Fruit fly (Drosophila melanogaster): ENCODE results near the gene BBS8.

BBS8 gene

dm6 chr2L:429680-430484, 7.2 kb downstream of the BBS8 start (continued):
- TF ChIP-seq tap (tag; optimal IDR thresholded peaks at IDR 0.05) = no peak
- peak; percentile 27 for TF ChIP-seq CG15696 (tag; optimal IDR thresholded peaks at IDR 0.05)
- TF ChIP-seq trem (tag; optimal IDR thresholded peaks at IDR 0.05) = peak; percentile 9
- no peak for TF ChIP-seq CG12104 (GFP tag; optimal IDR thresholded peaks at IDR 0.05)
- TF ChIP-seq sens (GFP tag) = peak; percentile 96
- TF ChIP-seq MESR4 (GFP tag; optimal IDR thresholded peaks at IDR 0.05) = no peak
- no peak for TF ChIP-seq h (optimal IDR thresholded peaks at IDR 0.05)
- no peak for TF ChIP-seq HmgZ (tag; optimal IDR thresholded peaks at IDR 0.05)
- TF ChIP-seq CG1792 (GFP tag; optimal IDR thresholded peaks at IDR 0.05) = peak; percentile 5
- no peak for TF ChIP-seq CG7963 (GFP tag; IDR thresholded peaks at IDR 0.05; ENCODE audit: partially characterized antibody)
- peak; percentile 26 for TF ChIP-seq gsb-n (tag; optimal IDR thresholded peaks at IDR 0.05)
- TF ChIP-seq CG32767 (GFP tag; IDR thresholded peaks at IDR 0.05) = no peak
- TF ChIP-seq aop (GFP tag; IDR thresholded peaks at IDR 0.05) = 0 out of 2 replicates have a peak, but pooled peaks have one; percentile 32
- TF ChIP-seq Nf-YA (GFP tag; IDR thresholded peaks at IDR 0.05) = 0 out of 2 replicates have a peak, but pooled peaks have one; percentile 47
- TF ChIP-seq CG2199 (GFP tag; IDR thresholded peaks at IDR 0.05) = no peak
- peak; percentile 23 to 50 for TF ChIP-seq dpn (GFP tag; optimal IDR thresholded peaks at IDR 0.05)
- TF ChIP-seq Dref (GFP tag; IDR thresholded peaks at IDR 0.05) = no peak
- no peak; the same call in 1 of the 2 replicates for TF ChIP-seq bbx (GFP tag; IDR thresholded peaks at IDR 0.05; ENCODE audit: partially characterized antibody)
- no peak for TF ChIP-seq CG10462 (GFP tag; optimal IDR thresholded peaks at IDR 0.05)
- TF ChIP-seq CG11696 (GFP tag; IDR thresholded peaks at IDR 0.05) = no peak
- TF ChIP-seq lilli (GFP tag; optimal IDR thresholded peaks at IDR 0.05) = peak; percentile 70
- TF ChIP-seq en (GFP tag; optimal IDR thresholded peaks at IDR 0.05) = no peak
- TF ChIP-seq schlank (tag; optimal IDR thresholded peaks at IDR 0.05) = no peak
- peak; percentile 12 for TF ChIP-seq CG4854 (GFP tag; optimal IDR thresholded peaks at IDR 0.05)
- 0 out of 3 replicates have a peak, but pooled peaks have one; percentile 23 for TF ChIP-seq Dbx (GFP tag; IDR thresholded peaks at IDR 0.05)
- no peak for TF ChIP-seq pita (GFP tag; optimal IDR thresholded peaks at IDR 0.05)
- TF ChIP-seq Abd-B (GFP tag; optimal IDR thresholded peaks at IDR 0.05) = peak; percentile 20
- TF ChIP-seq Dek (tag; optimal IDR thresholded peaks at IDR 0.05) = no peak
- no peak for TF ChIP-seq CG4282 (GFP tag; optimal IDR thresholded peaks at IDR 0.05)
- TF ChIP-seq fu2 (GFP tag; optimal IDR thresholded peaks at IDR 0.05) = no peak
- TF ChIP-seq ro (GFP tag; IDR thresholded peaks at IDR 0.05) = no peak
- peak; percentile 51 for TF ChIP-seq Xbp1 (GFP tag; optimal IDR thresholded peaks at IDR 0.05)
- no peak for TF ChIP-seq Ets97D (GFP tag; optimal IDR thresholded peaks at IDR 0.05)
- no peak for TF ChIP-seq Neu2 (GFP tag; optimal IDR thresholded peaks at IDR 0.05; ENCODE audit: borderline replicate concordance)
- TF ChIP-seq slp2 (GFP tag; optimal IDR thresholded peaks at IDR 0.05) = peak; percentile 20
- peak; percentile 26 for TF ChIP-seq CG9876 (GFP tag; optimal IDR thresholded peaks at IDR 0.05)
- peak; percentile 80 for TF ChIP-seq CG2712 (tag; optimal IDR thresholded peaks at IDR 0.05)
- TF ChIP-seq CG13287 (GFP tag; IDR thresholded peaks at IDR 0.05; ENCODE audit: partially characterized antibody) = no peak
- TF ChIP-seq Camta (GFP tag; optimal IDR thresholded peaks at IDR 0.05) = peak; percentile 39
- TF ChIP-seq ham (GFP tag; IDR thresholded peaks at IDR 0.05) = no peak
- no peak for TF ChIP-seq CG5245 (GFP tag; optimal IDR thresholded peaks at IDR 0.05)
- TF ChIP-seq CG15479 (GFP tag; optimal IDR thresholded peaks at IDR 0.05) = no peak
- no peak for TF ChIP-seq CG4328 (GFP tag; optimal IDR thresholded peaks at IDR 0.05)
- no peak for TF ChIP-seq CG42726 (GFP tag; IDR thresholded peaks at IDR 0.05; ENCODE audit: partially characterized antibody)
- TF ChIP-seq crp (GFP tag; optimal IDR thresholded peaks at IDR 0.05) = no peak
- TF ChIP-seq Blimp-1 (GFP tag; optimal IDR thresholded peaks at IDR 0.05) = peak; percentile 59
- TF ChIP-seq pho (GFP tag; optimal IDR thresholded peaks at IDR 0.05) = peak; percentile 52
- no peak for TF ChIP-seq gsb (GFP tag; IDR thresholded peaks at IDR 0.05)
- TF ChIP-seq mam (GFP tag; optimal IDR thresholded peaks at IDR 0.05) = peak; percentile 61
- TF ChIP-seq Pdp1 (GFP tag; optimal IDR thresholded peaks at IDR 0.05) = peak; percentile 61 to 64
